Worm (Caenorhabditis elegans) whole organism, midembryonic: ENCODE results near the gene dyf-4.

Source experiments
- T22C8.4 ChIP-seq: fragments of 200-800 bp; sonication (Bioruptor generic); IDR thresholded peaks from 2 replicates; pipeline ENCODE4 v1.3.6; 2022; ENCODE audit warnings: missing genetic modification characterization, missing compliant biosample characterization
- ref-1 ChIP-seq: fragments of 200-800 bp; sonication (Bioruptor generic); conservative IDR thresholded peaks from 2 replicates; pipeline ENCODE4 v1.3.6; 2022; ENCODE audit warnings: missing genetic modification reagents, missing genetic modification characterization, missing compliant biosample characterization
- tab-1 ChIP-seq: fragments of 200-800 bp; sonication (Bioruptor generic); IDR thresholded peaks from 2 replicates; pipeline ENCODE4 v1.3.6; 2022; ENCODE audit warnings: missing genetic modification characterization, missing compliant biosample characterization

ce11 chrV:12484585-12484984 lies 41.0 kb downstream of the dyf-4 start, which contains the start of gene srt-39:
- TF ChIP-seq T22C8.4 = no peak
- no peak for TF ChIP-seq ref-1 (GFP tag; lab: Robert Waterston, UW)
- no peak for TF ChIP-seq tab-1 (GFP tag; lab: Robert Waterston, UW)
